Fruit fly (Drosophila melanogaster): ENCODE measurements around the gene Uqcc1.

Gene Uqcc1

dm6 chr3L:6988942-6989569, 31.1 kb upstream of the Uqcc1 start (continued):
- TF ChIP-seq CG3163 (GFP tag; optimal IDR thresholded peaks at IDR 0.05) (no peak), CG18011 (GFP tag; optimal IDR thresholded peaks at IDR 0.05) (peak; percentile 60), pan (optimal IDR thresholded peaks at IDR 0.05) (no peak), pan (GFP tag; optimal IDR thresholded peaks at IDR 0.05 in 1 of 2, IDR thresholded peaks at IDR 0.05 in 1 of 2) (peak in 1 of 2 experiments; percentile 85), CG10979 (tag; optimal IDR thresholded peaks at IDR 0.05) (peak; percentile 97), dysf (GFP tag; IDR thresholded peaks at IDR 0.05) (peak; percentile 94), CG12071 (GFP tag; optimal IDR thresholded peaks at IDR 0.05) (peak; percentile 52), tll (GFP tag; optimal IDR thresholded peaks at IDR 0.05) (peak in 1 of 2 experiments; percentile 48), Xbp1 (GFP tag; optimal IDR thresholded peaks at IDR 0.05) (peak; percentile 87), hkb (optimal IDR thresholded peaks at IDR 0.05) (no peak), hkb (GFP tag; IDR thresholded peaks at IDR 0.05) (peak; percentile 83), CG7786 (GFP tag; optimal IDR thresholded peaks at IDR 0.05) (peak; percentile 20), hbn (GFP tag; IDR thresholded peaks at IDR 0.05; ENCODE audit: partially characterized antibody) (no peak), crol (GFP tag; IDR thresholded peaks at IDR 0.05) (peak; percentile 68), CG3281 (GFP tag; optimal IDR thresholded peaks at IDR 0.05) (peak; percentile 95), slou (GFP tag; optimal IDR thresholded peaks at IDR 0.05) (peak; percentile 88), gsb (GFP tag; IDR thresholded peaks at IDR 0.05) (peak; percentile 66; the same call in 1 of the 2 replicates), esg (GFP tag; conservative IDR thresholded peaks at IDR 0.05) (peak; percentile 81), CG2678 (tag; optimal IDR thresholded peaks at IDR 0.05) (peak; percentile 98), Doc2 (GFP tag; IDR thresholded peaks at IDR 0.05) (0 out of 2 replicates have a peak, but pooled peaks have one; percentile 40), tio (GFP tag; optimal IDR thresholded peaks at IDR 0.05) (peak; percentile 89), CG17912 (GFP tag; optimal IDR thresholded peaks at IDR 0.05) (no peak), CG2202 (tag; optimal IDR thresholded peaks at IDR 0.05) (peak; percentile 58), CG17385 (GFP tag; optimal IDR thresholded peaks at IDR 0.05) (peak; percentile 87), CG14050 (GFP tag; IDR thresholded peaks at IDR 0.05) (peak; percentile 54; the same call in 2 of the 3 replicates), CG17361 (GFP tag; IDR thresholded peaks at IDR 0.05) (peak; percentile 100), CG12391 (tag; optimal IDR thresholded peaks at IDR 0.05) (peak; percentile 94), inv (GFP tag; IDR thresholded peaks at IDR 0.05; ENCODE audit: partially characterized antibody) (no peak), da (GFP tag; optimal IDR thresholded peaks at IDR 0.05) (peak; percentile 36), Pdp1 (GFP tag; optimal IDR thresholded peaks at IDR 0.05) (peak; percentile 80 to 82), ssp (GFP tag; IDR thresholded peaks at IDR 0.05) (peak; percentile 79; the same call in 1 of the 2 replicates), CG9727 (GFP tag; optimal IDR thresholded peaks at IDR 0.05) (peak; percentile 96), cato (GFP tag; optimal IDR thresholded peaks at IDR 0.05; ENCODE audit: borderline replicate concordance) (peak; percentile 71), CG1603 (tag; optimal IDR thresholded peaks at IDR 0.05) (peak; percentile 51), CG17829 (tag; optimal IDR thresholded peaks at IDR 0.05) (peak; percentile 96), CG1529 (GFP tag; optimal IDR thresholded peaks at IDR 0.05) (peak; percentile 72), CG6854 (GFP tag; optimal IDR thresholded peaks at IDR 0.05) (peak; percentile 89), disco-r (GFP tag; optimal IDR thresholded peaks at IDR 0.05) (no peak), Sin3A (optimal IDR thresholded peaks at IDR 0.05) (no peak), CG7271 (tag; optimal IDR thresholded peaks at IDR 0.05) (no peak), CoRest (tag; optimal IDR thresholded peaks at IDR 0.05) (peak; percentile 97), dmrt11E (tag; optimal IDR thresholded peaks at IDR 0.05) (peak; percentile 92), row (GFP tag; IDR thresholded peaks at IDR 0.05) (peak; percentile 89), CG7357 (GFP tag; IDR thresholded peaks at IDR 0.05) (peak; percentile 81), Kr (GFP tag; optimal IDR thresholded peaks at IDR 0.05) (peak; percentile 9), Lim3 (GFP tag; IDR thresholded peaks at IDR 0.05) (no peak; the same call in 1 of the 2 replicates), CG4404 (GFP tag; IDR thresholded peaks at IDR 0.05) (peak; percentile 85), CG9215 (GFP tag; IDR thresholded peaks at IDR 0.05) (peak; percentile 91), Scr (GFP tag; IDR thresholded peaks at IDR 0.05; ENCODE audit: partially characterized antibody) (0 out of 2 replicates have a peak, but pooled peaks have one; percentile 8), Ada2b (GFP tag; IDR thresholded peaks at IDR 0.05) (peak; percentile 65)
